Fruit fly (Drosophila melanogaster) whole organism, embryonic: ENCODE results near the gene Root.
A peak's percentile ranks its signal among the peaks of the same experiment; 100 is the strongest.

ENCODE experiments used
- Abd-B ChIP-seq: fragments of 200-800 bp; sonication (Bioruptor generic); optimal IDR thresholded peaks from 2 replicates; lab custom pipeline; 2018; ENCODE audit warnings: missing biosample characterization, mild to moderate bottlenecking, missing genetic modification characterization, moderate library complexity
- CG10267 ChIP-seq: fragments of 200-800 bp; sonication (Bioruptor generic); optimal IDR thresholded peaks from 2 replicates; lab custom pipeline; 2018; ENCODE audit warnings: missing biosample characterization, mild to moderate bottlenecking, missing genetic modification characterization, moderate library complexity
- CG12071 ChIP-seq: fragments of 200-800 bp; sonication (Bioruptor generic); optimal IDR thresholded peaks from 3 replicates; lab custom pipeline; 2018; ENCODE audit warnings: missing biosample characterization, mild to moderate bottlenecking, missing genetic modification characterization
- CG1233 ChIP-seq: fragments of 200-800 bp; sonication (Bioruptor generic); optimal IDR thresholded peaks from 4 replicates; lab custom pipeline; 2018; ENCODE audit warnings: missing biosample characterization, mild to moderate bottlenecking, missing genetic modification characterization
- CG12659 ChIP-seq: fragments of 200-800 bp; sonication (Bioruptor generic); optimal IDR thresholded peaks from 3 replicates; lab custom pipeline; 2017; ENCODE audit warnings: mild to moderate bottlenecking, missing biosample characterization, missing genetic modification reagents, missing genetic modification characterization
- CG14014 ChIP-seq: fragments of 200-800 bp; sonication (Bioruptor generic); IDR thresholded peaks from 2 replicates; pipeline ENCODE4 v1.3.6; 2022; ENCODE audit warnings: missing biosample characterization, missing genetic modification characterization
- CG14441 ChIP-seq: fragments of 200-800 bp; sonication (Bioruptor generic); IDR thresholded peaks from 2 replicates; pipeline ENCODE4 v1.3.6; 2022; ENCODE audit warnings: missing biosample characterization, missing genetic modification characterization
- CG17361 ChIP-seq: fragments of 200-800 bp; sonication (Bioruptor generic); IDR thresholded peaks from 3 replicates; pipeline ENCODE4 v1.3.6; 2022; ENCODE audit warnings: missing biosample characterization, missing genetic modification characterization
- CG30020 ChIP-seq: fragments of 200-800 bp; optimal IDR thresholded peaks from 2 replicates; lab custom pipeline; 2019; ENCODE audit warnings: missing biosample characterization, mild to moderate bottlenecking, missing genetic modification characterization, moderate library complexity
- CG30403 ChIP-seq: fragments of 200-800 bp; sonication (Bioruptor generic); optimal IDR thresholded peaks from 3 replicates; lab custom pipeline; 2016; ENCODE audit warnings: missing biosample characterization, missing genetic modification characterization
- CG31224 ChIP-seq: fragments of 200-800 bp; sonication (Bioruptor generic); IDR thresholded peaks from 2 replicates; pipeline ENCODE4 v1.3.6; 2022; ENCODE audit warnings: missing biosample characterization, missing genetic modification characterization
- CG3995 ChIP-seq: fragments of 200-800 bp; sonication (Bioruptor generic); optimal IDR thresholded peaks from 3 replicates; lab custom pipeline; 2016; ENCODE audit warnings: missing biosample characterization, missing genetic modification characterization
- CG4820 ChIP-seq: fragments of 200-800 bp; sonication (Bioruptor generic); optimal IDR thresholded peaks from 3 replicates; lab custom pipeline; 2016; ENCODE audit warnings: missing biosample characterization, missing genetic modification characterization
- CG7271 ChIP-seq: fragments of 200-800 bp; sonication (Bioruptor generic); optimal IDR thresholded peaks from 2 replicates; lab custom pipeline; 2018; ENCODE audit warnings: missing biosample characterization, mild to moderate bottlenecking, missing genetic modification characterization, moderate library complexity
- CG7745 ChIP-seq: fragments of 200-800 bp; sonication (Bioruptor generic); optimal IDR thresholded peaks from 2 replicates; lab custom pipeline; 2018; ENCODE audit warnings: missing biosample characterization, mild to moderate bottlenecking, missing genetic modification characterization, moderate library complexity
- CG9215 ChIP-seq: fragments of 200-800 bp; sonication (Bioruptor generic); IDR thresholded peaks from 2 replicates; pipeline ENCODE4 v1.3.6; 2022; ENCODE audit warnings: missing biosample characterization, missing genetic modification characterization
- CG9437 ChIP-seq: fragments of 200-800 bp; sonication (Bioruptor generic); optimal IDR thresholded peaks from 2 replicates; lab custom pipeline; 2018; ENCODE audit warnings: missing biosample characterization, mild to moderate bottlenecking, missing genetic modification characterization
- CHES-1-like ChIP-seq: fragments of 200-800 bp; sonication (Bioruptor generic); optimal IDR thresholded peaks from 2 replicates; lab custom pipeline; 2016; ENCODE audit warnings: missing biosample characterization, missing genetic modification characterization
- D19B ChIP-seq: fragments of 200-800 bp; sonication (Bioruptor generic); optimal IDR thresholded peaks from 2 replicates; lab custom pipeline; 2017; ENCODE audit warnings: missing biosample characterization, mild to moderate bottlenecking, missing genetic modification characterization
- Dbx ChIP-seq: fragments of 200-800 bp; sonication (Bioruptor generic); IDR thresholded peaks from 3 replicates; pipeline ENCODE4 v1.3.6; 2022; ENCODE audit warnings: missing biosample characterization, missing genetic modification characterization
- Dek ChIP-seq: fragments of 200-800 bp; sonication (Bioruptor generic); optimal IDR thresholded peaks from 3 replicates; lab custom pipeline; 2019; ENCODE audit warnings: missing biosample characterization, mild to moderate bottlenecking, missing genetic modification characterization, moderate library complexity
- Fer3 ChIP-seq: fragments of 200-800 bp; sonication (Bioruptor generic); optimal IDR thresholded peaks from 2 replicates; lab custom pipeline; 2018; ENCODE audit warnings: missing biosample characterization, mild to moderate bottlenecking, missing genetic modification characterization, moderate library complexity
- HLH54F ChIP-seq: fragments of 200-800 bp; sonication (Bioruptor generic); optimal IDR thresholded peaks from 3 replicates; lab custom pipeline; 2016; ENCODE audit warnings: missing biosample characterization, missing genetic modification characterization
- Hand ChIP-seq: fragments of 200-800 bp; sonication (Bioruptor generic); optimal IDR thresholded peaks from 2 replicates; lab custom pipeline; 2017; ENCODE audit warnings: mild to moderate bottlenecking, missing biosample characterization, missing genetic modification reagents, missing genetic modification characterization
- Mrtf ChIP-seq: fragments of 200-800 bp; sonication (Bioruptor generic); IDR thresholded peaks from 3 replicates; pipeline ENCODE4 v1.3.6; 2022; ENCODE audit warnings: missing biosample characterization, missing genetic modification characterization
- Nf-YB ChIP-seq: fragments of 200-800 bp; sonication (Bioruptor generic); optimal IDR thresholded peaks from 3 replicates; lab custom pipeline; 2019; ENCODE audit warnings: missing biosample characterization, mild to moderate bottlenecking, missing genetic modification characterization, moderate library complexity
- Sin3A ChIP-seq: fragments of >200 bp; optimal IDR thresholded peaks from 2 replicates; lab custom pipeline; 2018
- Sry-δ ChIP-seq: fragments of 200-800 bp; sonication (Bioruptor generic); optimal IDR thresholded peaks from 2 replicates; lab custom pipeline; 2016; ENCODE audit warnings: missing biosample characterization, missing genetic modification characterization
- Taf1 ChIP-seq: fragments of 200-800 bp; sonication (Bioruptor generic); IDR thresholded peaks from 2 replicates; pipeline ENCODE4 v1.3.6; 2022; ENCODE audit warnings: missing biosample characterization, missing genetic modification characterization
- amos ChIP-seq: fragments of 200-800 bp; sonication (Bioruptor generic); IDR thresholded peaks from 2 replicates; pipeline ENCODE4 v1.3.6; 2022; ENCODE audit warnings: missing biosample characterization, missing genetic modification characterization; ENCODE audit not compliant: partially characterized antibody
- ap ChIP-seq: fragments of 200-800 bp; sonication (Bioruptor generic); IDR thresholded peaks from 2 replicates; pipeline ENCODE4 v1.3.6; 2022; ENCODE audit warnings: missing biosample characterization, missing genetic modification characterization
- bsh ChIP-seq, 2 experiments: fragments of 200-800 bp; sonication (Bioruptor generic); optimal IDR thresholded peaks; 2 replicates each; lab custom pipeline; 2017 to 2018; ENCODE audit warnings: mild to moderate bottlenecking in 2 of 2, missing biosample characterization in 2 of 2, missing genetic modification characterization in 2 of 2, moderate library complexity in 1 of 2
- crp ChIP-seq, 2 experiments: fragments of 200-800 bp; sonication (Bioruptor generic); optimal IDR thresholded peaks; 2 replicates in 1 of 2; 3 replicates in 1 of 2; lab custom pipeline; 2017; ENCODE audit warnings: missing biosample characterization in 2 of 2, missing genetic modification characterization in 2 of 2, mild to moderate bottlenecking in 1 of 2, moderate library complexity in 1 of 2
- cwo ChIP-seq: fragments of 200-800 bp; sonication (Bioruptor generic); optimal IDR thresholded peaks from 3 replicates; lab custom pipeline; 2017; ENCODE audit warnings: missing biosample characterization, missing genetic modification characterization, mild to moderate bottlenecking, moderate library complexity, missing genetic modification reagents
- hbn ChIP-seq: fragments of 200-800 bp; sonication (Bioruptor generic); IDR thresholded peaks from 2 replicates; pipeline ENCODE4 v1.3.6; 2022; ENCODE audit warnings: missing biosample characterization, missing genetic modification characterization; ENCODE audit not compliant: partially characterized antibody
- insv ChIP-seq, 2 experiments: fragments of 200-800 bp; sonication (Bioruptor generic); optimal IDR thresholded peaks; 3 replicates each; lab custom pipeline; 2016 to 2018; ENCODE audit warnings: missing biosample characterization in 2 of 2, missing genetic modification characterization in 2 of 2
- lilli ChIP-seq: fragments of 200-800 bp; sonication (Bioruptor generic); optimal IDR thresholded peaks from 3 replicates; lab custom pipeline; 2016; ENCODE audit warnings: missing biosample characterization, missing genetic modification characterization
- lmd ChIP-seq: fragments of 200-800 bp; sonication (Bioruptor generic); IDR thresholded peaks from 2 replicates; pipeline ENCODE4 v1.3.6; 2022; ENCODE audit warnings: missing biosample characterization, missing genetic modification characterization
- lola ChIP-seq, 3 experiments: fragments of >200 bp in 2 of 3; fragments of 200-800 bp in 1 of 3; sonication (Bioruptor generic) in 1 of 3; optimal IDR thresholded peaks; 2 replicates each; lab custom pipeline; 2017 to 2019; ENCODE audit warnings: missing biosample characterization in 3 of 3, missing genetic modification characterization in 3 of 3, mild to moderate bottlenecking in 1 of 3, moderate library complexity in 1 of 3
- maf-S ChIP-seq: fragments of 200-800 bp; sonication (Bioruptor generic); optimal IDR thresholded peaks from 2 replicates; lab custom pipeline; 2016; ENCODE audit warnings: missing biosample characterization, missing genetic modification characterization
- nau ChIP-seq: fragments of 200-800 bp; sonication (Bioruptor generic); optimal IDR thresholded peaks from 3 replicates; lab custom pipeline; 2017; ENCODE audit warnings: missing biosample characterization, mild to moderate bottlenecking, missing genetic modification characterization, missing genetic modification reagents
- nmo ChIP-seq: fragments of 200-800 bp; sonication (Bioruptor generic); optimal IDR thresholded peaks from 2 replicates; lab custom pipeline; 2018; ENCODE audit warnings: missing biosample characterization, mild to moderate bottlenecking, missing genetic modification characterization, moderate library complexity
- ranshi ChIP-seq: fragments of 200-800 bp; sonication (Bioruptor generic); IDR thresholded peaks from 2 replicates; pipeline ENCODE4 v1.3.6; 2022; ENCODE audit warnings: missing biosample characterization, missing genetic modification characterization
- repo ChIP-seq: fragments of 200-800 bp; sonication (Bioruptor generic); optimal IDR thresholded peaks from 2 replicates; lab custom pipeline; 2016; ENCODE audit warnings: missing biosample characterization, missing genetic modification characterization
- sc ChIP-seq, 3 experiments: fragments of >200 bp in 2 of 3; fragments of 200-800 bp in 1 of 3; sonication (Bioruptor generic) in 1 of 3; optimal IDR thresholded peaks; 2 replicates in 2 of 3; 3 replicates in 1 of 3; lab custom pipeline; 2017; ENCODE audit warnings: mild to moderate bottlenecking in 1 of 3, missing biosample characterization in 1 of 3, missing genetic modification characterization in 1 of 3, missing genetic modification reagents in 1 of 3
- scrt ChIP-seq: fragments of 200-800 bp; sonication (Bioruptor generic); optimal IDR thresholded peaks from 2 replicates; lab custom pipeline; 2018; ENCODE audit warnings: missing biosample characterization, mild to moderate bottlenecking, missing genetic modification characterization, moderate library complexity
- tap ChIP-seq: fragments of 200-800 bp; optimal IDR thresholded peaks from 3 replicates; lab custom pipeline; 2019; ENCODE audit warnings: missing biosample characterization, mild to moderate bottlenecking, missing genetic modification characterization, moderate library complexity
- toy ChIP-seq: fragments of 200-800 bp; sonication (Bioruptor generic); IDR thresholded peaks from 2 replicates; pipeline ENCODE4 v1.3.6; 2022; ENCODE audit warnings: missing biosample characterization, missing genetic modification characterization

The Root gene

DNA sequence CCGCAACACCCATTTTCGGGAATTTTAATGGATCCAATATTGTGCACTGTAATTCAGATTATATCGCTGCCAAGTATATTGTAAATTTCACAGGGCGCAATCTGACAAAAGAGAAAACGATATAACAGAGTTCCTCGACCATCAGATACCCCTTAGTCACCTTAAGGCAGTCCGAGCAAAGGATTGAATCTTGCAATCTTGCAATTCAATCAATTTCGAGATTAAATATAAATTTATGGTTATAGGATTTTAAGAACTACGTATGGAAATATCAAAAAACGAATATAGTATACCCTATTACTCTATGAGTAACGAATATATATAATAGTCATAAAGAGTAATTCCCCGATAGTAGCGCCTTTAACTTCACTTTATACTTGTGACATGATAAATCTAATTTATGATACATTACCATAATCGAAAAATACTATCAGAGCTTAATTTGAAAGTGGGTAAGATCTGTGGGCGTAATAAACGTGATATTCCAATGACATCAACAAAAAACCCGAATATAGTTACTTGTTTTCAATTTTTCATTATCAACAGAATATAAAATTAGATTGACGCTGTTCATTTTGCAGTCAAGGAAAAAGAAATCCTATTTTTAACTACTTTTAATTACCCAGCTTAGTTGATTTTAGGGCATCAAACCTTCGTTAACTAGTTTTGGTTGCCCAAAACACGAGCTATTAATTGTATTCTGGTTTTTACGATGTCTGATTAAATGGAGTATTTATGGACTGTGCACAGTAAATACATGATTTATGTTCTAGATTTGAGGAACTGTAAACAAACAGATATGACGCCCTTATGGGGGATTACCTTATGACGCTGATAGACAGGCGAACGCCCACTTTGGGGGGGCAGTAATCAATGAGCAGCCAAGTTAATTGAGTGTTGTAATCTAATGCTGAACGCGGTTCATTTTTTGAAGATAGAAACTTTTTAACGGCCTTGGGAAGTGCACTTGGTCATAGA lies 25.7 kb downstream of the Root start (continued):
- TF ChIP-seq CG30403 (GFP tag; lab: Kevin White, UChicago) (no peak), CHES-1-like (GFP tag; lab: Kevin White, UChicago) (no peak), CG12659 (no peak), CG1233 (peak; percentile 3), CG7745 (tag; lab: Kevin White, UChicago) (no peak), Nf-YB (GFP tag; lab: Kevin White, UChicago) (no peak), sc (optimal IDR thresholded peaks at IDR 0.05; lab: Kevin White, UChicago) (no peak), sc (GFP tag; optimal IDR thresholded peaks at IDR 0.05; lab: Kevin White, UChicago) (no peak), bsh (GFP tag; optimal IDR thresholded peaks at IDR 0.05; lab: Kevin White, UChicago) (no peak), D19B (GFP tag; lab: Kevin White, UChicago) (peak; percentile 71), nau (GFP tag; lab: Kevin White, UChicago) (no peak), Sry-δ (no peak), scrt (GFP tag; lab: Kevin White, UChicago) (no peak), repo (GFP tag; lab: Kevin White, UChicago) (no peak), Fer3 (tag; lab: Kevin White, UChicago) (no peak), CG3995 (GFP tag; lab: Kevin White, UChicago) (no peak), lilli (GFP tag; lab: Kevin White, UChicago) (no peak), CG30020 (tag; lab: Kevin White, UChicago) (no peak), CG10267 (no peak), CG4820 (GFP tag; lab: Kevin White, UChicago) (no peak), CG14441 (no peak), CG7271 (tag; lab: Kevin White, UChicago) (no peak), tap (tag; lab: Kevin White, UChicago) (no peak), insv (GFP tag; optimal IDR thresholded peaks at IDR 0.05; lab: Kevin White, UChicago) (no peak), Sin3A (no peak), toy (no peak), Taf1 (GFP tag; lab: Robert Waterston, UW) (no peak), amos (GFP tag; lab: Robert Waterston, UW) (no peak), CG31224 (GFP tag; lab: Robert Waterston, UW) (no peak), nmo (GFP tag; lab: Kevin White, UChicago) (no peak), Mrtf (no peak), crp (GFP tag; optimal IDR thresholded peaks at IDR 0.05; lab: Kevin White, UChicago) (no peak), CG17361 (GFP tag; lab: Robert Waterston, UW) (no peak), HLH54F (GFP tag; lab: Kevin White, UChicago) (no peak), Dek (tag; lab: Kevin White, UChicago) (no peak), CG9437 (GFP tag; lab: Kevin White, UChicago) (no peak), CG9215 (GFP tag; lab: Robert Waterston, UW) (no peak), CG14014 (GFP tag; lab: Robert Waterston, UW) (no peak), Dbx (GFP tag; lab: Robert Waterston, UW) (no peak), lola (GFP tag; optimal IDR thresholded peaks at IDR 0.05; lab: Kevin White, UChicago) (no peak), CG12071 (GFP tag; lab: Kevin White, UChicago) (peak; percentile 25), lmd (no peak), cwo (peak; percentile 22), Hand (GFP tag; lab: Kevin White, UChicago) (no peak), maf-S (GFP tag; lab: Kevin White, UChicago) (no peak), hbn (GFP tag; lab: Robert Waterston, UW) (no peak), ap (no peak), ranshi (GFP tag; lab: Robert Waterston, UW) (no peak), Abd-B (GFP tag; lab: Kevin White, UChicago) (peak; percentile 3)
